Fruit fly (Drosophila melanogaster) whole organism, embryonic: ENCODE data around the gene CG31463.

Experiments used
- CG10654 ChIP-seq: fragments of 200-800 bp; sonication (Bioruptor generic); optimal IDR thresholded peaks from 2 replicates; lab custom pipeline; 2016; ENCODE audit warnings: missing biosample characterization, missing genetic modification characterization
- CG12071 ChIP-seq: fragments of 200-800 bp; sonication (Bioruptor generic); optimal IDR thresholded peaks from 3 replicates; lab custom pipeline; 2018; ENCODE audit warnings: missing biosample characterization, mild to moderate bottlenecking, missing genetic modification characterization
- CG12942 ChIP-seq: fragments of 200-800 bp; sonication (Bioruptor generic); optimal IDR thresholded peaks from 3 replicates; lab custom pipeline; 2016; ENCODE audit warnings: missing biosample characterization, missing genetic modification characterization
- CG13424 ChIP-seq: fragments of 200-800 bp; sonication (Bioruptor generic); optimal IDR thresholded peaks from 2 replicates; lab custom pipeline; 2019; ENCODE audit warnings: missing biosample characterization, mild to moderate bottlenecking, missing genetic modification characterization, moderate library complexity
- CG17359 ChIP-seq: fragments of 200-800 bp; sonication (Bioruptor generic); optimal IDR thresholded peaks from 3 replicates; lab custom pipeline; 2018; ENCODE audit warnings: missing biosample characterization, mild to moderate bottlenecking, missing genetic modification characterization, moderate library complexity
- CG17385 ChIP-seq: fragments of 200-800 bp; sonication (Bioruptor generic); optimal IDR thresholded peaks from 3 replicates; lab custom pipeline; 2018; ENCODE audit warnings: missing biosample characterization, mild to moderate bottlenecking, missing genetic modification characterization
- CG18619 ChIP-seq: fragments of 200-800 bp; sonication (Bioruptor generic); optimal IDR thresholded peaks from 3 replicates; lab custom pipeline; 2017; ENCODE audit warnings: missing biosample characterization, mild to moderate bottlenecking, missing genetic modification characterization
- CG2199 ChIP-seq: fragments of 200-800 bp; sonication (Bioruptor generic); IDR thresholded peaks from 3 replicates; pipeline ENCODE4 v1.3.6; 2022; ENCODE audit warnings: missing biosample characterization, missing genetic modification characterization
- CG31388 ChIP-seq: fragments of 200-800 bp; sonication (Bioruptor generic); optimal IDR thresholded peaks from 2 replicates; lab custom pipeline; 2016; ENCODE audit warnings: missing biosample characterization, missing genetic modification characterization
- CG4282 ChIP-seq: fragments of 200-800 bp; sonication (Bioruptor generic); optimal IDR thresholded peaks from 2 replicates; lab custom pipeline; 2016; ENCODE audit warnings: missing biosample characterization, missing genetic modification characterization
- CG4854 ChIP-seq: fragments of 200-800 bp; sonication (Bioruptor generic); optimal IDR thresholded peaks from 2 replicates; lab custom pipeline; 2016; ENCODE audit warnings: missing biosample characterization, missing genetic modification characterization, inconsistent platforms
- CG6765 ChIP-seq: fragments of 200-800 bp; sonication (Bioruptor generic); optimal IDR thresholded peaks from 3 replicates; lab custom pipeline; 2017; ENCODE audit warnings: missing biosample characterization, mild to moderate bottlenecking, missing genetic modification characterization
- CG7357 ChIP-seq: fragments of 200-800 bp; sonication (Bioruptor generic); IDR thresholded peaks from 3 replicates; pipeline ENCODE4 v1.3.6; 2022; ENCODE audit warnings: missing biosample characterization, missing genetic modification characterization
- CG7556 ChIP-seq: fragments of 200-800 bp; sonication (Bioruptor generic); optimal IDR thresholded peaks from 2 replicates; lab custom pipeline; 2017; ENCODE audit warnings: missing biosample characterization, mild to moderate bottlenecking, missing genetic modification characterization
- CG7786 ChIP-seq: fragments of 200-800 bp; sonication (Bioruptor generic); optimal IDR thresholded peaks from 2 replicates; lab custom pipeline; 2016; ENCODE audit warnings: missing biosample characterization, missing genetic modification characterization
- CG8281 ChIP-seq: fragments of 200-800 bp; sonication (Bioruptor generic); optimal IDR thresholded peaks from 2 replicates; lab custom pipeline; 2018; ENCODE audit warnings: missing biosample characterization, mild to moderate bottlenecking, missing genetic modification characterization, moderate library complexity
- CkIIα-i1 ChIP-seq: fragments of 200-800 bp; sonication (Bioruptor generic); IDR thresholded peaks from 2 replicates; pipeline ENCODE4 v1.3.6; 2022; ENCODE audit warnings: missing biosample characterization, missing genetic modification characterization
- Ets65A ChIP-seq: fragments of 200-800 bp; sonication (Bioruptor generic); peaks from one replicate; lab custom pipeline; 2016; ENCODE audit warnings: missing biosample characterization, missing genetic modification characterization
- HLH3B ChIP-seq: fragments of 200-800 bp; sonication (Bioruptor generic); IDR thresholded peaks from 2 replicates; pipeline ENCODE4 v1.3.6; 2022; ENCODE audit warnings: missing biosample characterization, missing genetic modification characterization
- HLH54F ChIP-seq: fragments of 200-800 bp; sonication (Bioruptor generic); optimal IDR thresholded peaks from 3 replicates; lab custom pipeline; 2016; ENCODE audit warnings: missing biosample characterization, missing genetic modification characterization
- HmgD ChIP-seq: fragments of 200-800 bp; sonication (Bioruptor generic); optimal IDR thresholded peaks from 3 replicates; lab custom pipeline; 2016; ENCODE audit warnings: missing biosample characterization, missing genetic modification characterization
- Hr51 ChIP-seq, 2 experiments: fragments of 200-800 bp; sonication (Bioruptor generic); optimal IDR thresholded peaks; 2 replicates in 1 of 2; 3 replicates in 1 of 2; lab custom pipeline; 2016 to 2018; ENCODE audit warnings: missing biosample characterization in 2 of 2, missing genetic modification characterization in 2 of 2, mild to moderate bottlenecking in 1 of 2, moderate library complexity in 1 of 2
- Lpt ChIP-seq: fragments of >200 bp; optimal IDR thresholded peaks from 2 replicates; lab custom pipeline; 2018; ENCODE audit warnings: missing biosample characterization, missing genetic modification characterization
- Mrtf ChIP-seq: fragments of 200-800 bp; sonication (Bioruptor generic); IDR thresholded peaks from 3 replicates; pipeline ENCODE4 v1.3.6; 2022; ENCODE audit warnings: missing biosample characterization, missing genetic modification characterization
- Pdp1 ChIP-seq, 2 experiments: fragments of 200-800 bp; sonication (Bioruptor generic); optimal IDR thresholded peaks; 3 replicates each; lab custom pipeline; 2016; ENCODE audit warnings: missing biosample characterization in 2 of 2, missing genetic modification characterization in 2 of 2, mild to moderate bottlenecking in 1 of 2, moderate library complexity in 1 of 2
- Ravus ChIP-seq: fragments of 200-800 bp; sonication (Bioruptor generic); IDR thresholded peaks from 2 replicates; pipeline ENCODE4 v1.3.6; 2022; ENCODE audit warnings: missing biosample characterization, missing genetic modification characterization
- Rfx ChIP-seq: fragments of 200-800 bp; sonication (Bioruptor generic); IDR thresholded peaks from 2 replicates; pipeline ENCODE4 v1.3.6; 2022; ENCODE audit warnings: missing biosample characterization, missing genetic modification characterization
- Taf1 ChIP-seq: fragments of 200-800 bp; sonication (Bioruptor generic); IDR thresholded peaks from 2 replicates; pipeline ENCODE4 v1.3.6; 2022; ENCODE audit warnings: missing biosample characterization, missing genetic modification characterization
- aop ChIP-seq: fragments of 200-800 bp; sonication (Bioruptor generic); IDR thresholded peaks from 2 replicates; pipeline ENCODE4 v1.3.6; 2022; ENCODE audit warnings: missing biosample characterization, missing genetic modification characterization
- ase ChIP-seq: fragments of 200-800 bp; sonication (Bioruptor generic); IDR thresholded peaks from 3 replicates; pipeline ENCODE4 v1.3.6; 2022; ENCODE audit warnings: missing biosample characterization, missing genetic modification characterization
- bcd ChIP-seq: fragments of 200-800 bp; sonication (Bioruptor generic); optimal IDR thresholded peaks from 2 replicates; lab custom pipeline; 2017; ENCODE audit warnings: missing biosample characterization, mild to moderate bottlenecking, missing genetic modification characterization
- btn ChIP-seq: fragments of 200-800 bp; sonication (Bioruptor generic); optimal IDR thresholded peaks from 2 replicates; lab custom pipeline; 2016; ENCODE audit warnings: missing biosample characterization, missing genetic modification characterization
- eyg ChIP-seq: fragments of 200-800 bp; sonication (Bioruptor generic); optimal IDR thresholded peaks from 3 replicates; lab custom pipeline; 2016; ENCODE audit warnings: missing biosample characterization, missing genetic modification characterization
- fu2 ChIP-seq: fragments of 200-800 bp; sonication (Bioruptor generic); optimal IDR thresholded peaks from 2 replicates; lab custom pipeline; 2016; ENCODE audit warnings: missing biosample characterization, missing genetic modification characterization
- hb ChIP-seq: fragments of 200-800 bp; sonication (Bioruptor generic); IDR thresholded peaks from 3 replicates; pipeline ENCODE4 v1.3.6; 2022; ENCODE audit warnings: missing biosample characterization, missing genetic modification characterization; ENCODE audit not compliant: partially characterized antibody
- her ChIP-seq: fragments of 200-800 bp; sonication (Bioruptor generic); optimal IDR thresholded peaks from 2 replicates; lab custom pipeline; 2016; ENCODE audit warnings: missing biosample characterization, missing genetic modification characterization
- hkb ChIP-seq, 2 experiments: fragments of 200-800 bp in 1 of 2; fragments of >200 bp in 1 of 2; sonication (Bioruptor generic) in 1 of 2; IDR thresholded peaks in 1 of 2; optimal IDR thresholded peaks in 1 of 2; 2 replicates each; pipeline versions ENCODE4 v1.3.6 to Lab custom; 2017 to 2022; ENCODE audit warnings: missing biosample characterization in 1 of 2, missing genetic modification characterization in 1 of 2
- lbe ChIP-seq: fragments of 200-800 bp; sonication (Bioruptor generic); optimal IDR thresholded peaks from 2 replicates; lab custom pipeline; 2016; ENCODE audit warnings: missing biosample characterization, mild to moderate bottlenecking, missing genetic modification characterization
- lov ChIP-seq, 2 experiments: fragments of 200-800 bp in 1 of 2; fragments of >200 bp in 1 of 2; sonication (Bioruptor generic) in 1 of 2; IDR thresholded peaks in 1 of 2; optimal IDR thresholded peaks in 1 of 2; 2 replicates in 1 of 2; 3 replicates in 1 of 2; pipeline versions ENCODE4 v1.3.6 to Lab custom; 2017 to 2022; ENCODE audit warnings: missing biosample characterization in 1 of 2, missing genetic modification characterization in 1 of 2
- org-1 ChIP-seq: fragments of 200-800 bp; sonication (Bioruptor generic); optimal IDR thresholded peaks from 2 replicates; lab custom pipeline; 2017; ENCODE audit warnings: missing biosample characterization, missing genetic modification characterization
- pan ChIP-seq, 4 experiments: fragments of >200 bp in 3 of 4; fragments of 200-800 bp in 1 of 4; sonication (Bioruptor generic) in 1 of 4; optimal IDR thresholded peaks in 3 of 4; IDR thresholded peaks in 1 of 4; 2 replicates each; pipeline versions ENCODE4 v1.3.6 to Lab custom; 2017 to 2022; ENCODE audit warnings: missing biosample characterization in 2 of 4, missing genetic modification characterization in 2 of 4, mixed read lengths in 1 of 4
- pb ChIP-seq: fragments of 200-800 bp; sonication (Bioruptor generic); optimal IDR thresholded peaks from 3 replicates; lab custom pipeline; 2016; ENCODE audit warnings: missing biosample characterization, missing genetic modification characterization
- prd ChIP-seq, 3 experiments: fragments of >200 bp in 2 of 3; fragments of 200-800 bp in 1 of 3; sonication (Bioruptor generic) in 1 of 3; optimal IDR thresholded peaks in 2 of 3; IDR thresholded peaks in 1 of 3; 2 replicates in 2 of 3; 3 replicates in 1 of 3; pipeline versions ENCODE4 v1.3.6 to Lab custom; 2017 to 2022; ENCODE audit warnings: missing biosample characterization in 1 of 3, missing genetic modification characterization in 1 of 3
- pum ChIP-seq: fragments of 200-800 bp; sonication (Bioruptor generic); optimal IDR thresholded peaks from 2 replicates; lab custom pipeline; 2016; ENCODE audit warnings: missing biosample characterization, missing genetic modification characterization
- sc ChIP-seq, 3 experiments: fragments of >200 bp in 2 of 3; fragments of 200-800 bp in 1 of 3; sonication (Bioruptor generic) in 1 of 3; optimal IDR thresholded peaks; 2 replicates in 2 of 3; 3 replicates in 1 of 3; lab custom pipeline; 2017; ENCODE audit warnings: mild to moderate bottlenecking in 1 of 3, missing biosample characterization in 1 of 3, missing genetic modification characterization in 1 of 3, missing genetic modification reagents in 1 of 3
- shn ChIP-seq: fragments of 200-800 bp; sonication (Bioruptor generic); optimal IDR thresholded peaks from 3 replicates; lab custom pipeline; 2016; ENCODE audit warnings: missing biosample characterization, missing genetic modification characterization
- sob ChIP-seq: fragments of 200-800 bp; sonication (Bioruptor generic); IDR thresholded peaks from 2 replicates; pipeline ENCODE4 v1.3.6; 2022; ENCODE audit warnings: missing biosample characterization, missing genetic modification characterization
- zen2 ChIP-seq: fragments of 200-800 bp; sonication (Bioruptor generic); IDR thresholded peaks from 3 replicates; pipeline ENCODE4 v1.3.6; 2022; ENCODE audit warnings: missing biosample characterization, missing genetic modification characterization; ENCODE audit not compliant: partially characterized antibody

Gene CG31463

DNA sequence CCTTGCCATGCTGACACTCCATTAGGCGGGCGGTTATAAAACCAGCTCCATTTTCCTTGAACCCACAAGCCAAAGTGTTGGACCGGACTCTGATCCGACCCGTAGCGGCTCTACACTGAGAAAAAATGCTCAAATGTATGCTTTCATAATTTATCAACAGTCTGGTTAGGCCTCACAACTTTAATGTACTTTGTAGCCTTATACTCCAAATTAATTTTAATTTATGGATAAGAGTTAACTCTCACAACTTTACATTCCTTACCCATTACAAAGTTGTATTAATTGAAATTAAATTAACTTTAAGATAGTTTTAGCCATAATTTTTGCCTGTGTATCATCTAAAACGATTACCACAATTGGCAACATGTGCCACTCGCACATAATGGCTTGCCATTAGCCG is 36.1 kb upstream of the CG31463 start (continued):
- TF ChIP-seq Lpt (no peak), CG10654 (GFP tag; lab: Kevin White, UChicago) (no peak), CG12071 (GFP tag; lab: Kevin White, UChicago) (peak; percentile 22), Pdp1 (GFP tag; optimal IDR thresholded peaks at IDR 0.05; lab: Kevin White, UChicago) (peak in 1 of 2 experiments; percentile 21), btn (no peak), CG12942 (GFP tag; lab: Kevin White, UChicago) (no peak), CG6765 (no peak), CG18619 (GFP tag; lab: Kevin White, UChicago) (peak; percentile 14), org-1 (GFP tag; lab: Kevin White, UChicago) (peak; percentile 11), CG2199 (GFP tag; lab: Robert Waterston, UW) (no peak), lov (optimal IDR thresholded peaks at IDR 0.05; lab: Kevin White, UChicago) (no peak), lov (GFP tag; IDR thresholded peaks at IDR 0.05; lab: Robert Waterston, UW) (no peak), zen2 (GFP tag; lab: Robert Waterston, UW) (no peak), CkIIα-i1 (GFP tag; lab: Robert Waterston, UW) (no peak), Taf1 (no peak), sob (GFP tag; lab: Robert Waterston, UW) (no peak), bcd (GFP tag; lab: Kevin White, UChicago) (peak; percentile 19), Ravus (GFP tag; lab: Robert Waterston, UW) (no peak; the same call in 1 of the 2 replicates), fu2 (no peak), CG7357 (GFP tag; lab: Robert Waterston, UW) (0 out of 3 replicates have a peak, but pooled peaks have one; percentile 31), CG4282 (GFP tag; lab: Kevin White, UChicago) (no peak), ase (GFP tag; lab: Robert Waterston, UW) (0 out of 3 replicates have a peak, but pooled peaks have one; percentile 11), sc (optimal IDR thresholded peaks at IDR 0.05; lab: Kevin White, UChicago) (no peak), sc (GFP tag; optimal IDR thresholded peaks at IDR 0.05; lab: Kevin White, UChicago) (no peak), prd (optimal IDR thresholded peaks at IDR 0.05; lab: Kevin White, UChicago) (no peak), prd (GFP tag; IDR thresholded peaks at IDR 0.05; lab: Robert Waterston, UW) (no peak), shn (GFP tag; lab: Kevin White, UChicago) (no peak), hb (GFP tag; lab: Robert Waterston, UW) (no peak), Ets65A (GFP tag; lab: Kevin White, UChicago) (peak; percentile 86), aop (GFP tag; lab: Robert Waterston, UW) (no peak), CG8281 (tag; lab: Kevin White, UChicago) (no peak), CG4854 (GFP tag; lab: Kevin White, UChicago) (no peak), CG17385 (GFP tag; lab: Kevin White, UChicago) (peak; percentile 25), eyg (no peak), HLH3B (GFP tag; lab: Robert Waterston, UW) (0 out of 2 replicates have a peak, but pooled peaks have one; percentile 25), her (GFP tag; lab: Kevin White, UChicago) (no peak), Hr51 (GFP tag; optimal IDR thresholded peaks at IDR 0.05; lab: Kevin White, UChicago) (peak in 1 of 2 experiments; percentile 52), CG13424 (peak; percentile 26), CG7556 (peak; percentile 31), Rfx (GFP tag; lab: Robert Waterston, UW) (peak; percentile 53), pum (no peak), CG31388 (no peak), HmgD (GFP tag; lab: Kevin White, UChicago) (no peak), pb (GFP tag; lab: Kevin White, UChicago) (no peak), HLH54F (GFP tag; lab: Kevin White, UChicago) (no peak), CG7786 (GFP tag; lab: Kevin White, UChicago) (no peak), CG17359 (tag; lab: Kevin White, UChicago) (peak; percentile 19), Mrtf (GFP tag; lab: Robert Waterston, UW) (no peak), lbe (no peak), hkb (optimal IDR thresholded peaks at IDR 0.05; lab: Kevin White, UChicago) (no peak), hkb (GFP tag; IDR thresholded peaks at IDR 0.05; lab: Robert Waterston, UW) (no peak; the same call in 1 of the 2 replicates), pan (optimal IDR thresholded peaks at IDR 0.05; lab: Kevin White, UChicago) (no peak), pan (GFP tag; optimal IDR thresholded peaks at IDR 0.05 in 1 of 2, IDR thresholded peaks at IDR 0.05 in 1 of 2) (no peak)
